Worm (Caenorhabditis elegans) whole organism, L4/young adult: Measurements from ENCODE around the gene B0403.3.

ENCODE experiments used
- W03F9.2 ChIP-seq: fragments of 150-350 bp; optimal IDR thresholded peaks from 2 replicates; lab custom pipeline; 2014; ENCODE audit warnings: missing biosample characterization, missing genetic modification characterization
- dao-5 ChIP-seq: sonication (generic microtip); optimal IDR thresholded peaks from 2 replicates; lab custom pipeline; 2016; ENCODE audit warnings: missing genotype, missing genetic modification characterization, moderate library complexity, missing compliant biosample characterization

DNA sequence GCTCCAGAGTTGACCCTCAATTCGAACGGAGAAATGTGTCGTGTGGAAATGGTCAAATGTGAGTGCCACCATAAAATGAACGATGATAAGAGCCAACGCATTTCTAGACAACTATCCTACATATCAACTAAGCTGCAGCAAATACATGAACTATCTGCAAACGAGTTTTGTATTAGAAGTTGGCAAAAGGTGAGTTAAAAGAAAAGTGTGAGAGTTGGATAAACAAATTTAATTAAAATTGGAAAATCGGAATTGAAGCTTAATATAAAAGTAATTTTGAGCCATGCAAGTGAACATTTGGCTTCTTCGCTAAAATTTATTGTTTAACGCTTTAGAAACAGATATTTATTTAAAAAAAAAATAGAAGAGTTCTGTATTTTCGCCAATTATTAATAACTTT lies 27.2 kb downstream of the B0403.3 start, which contains the start of gene cest-19:
- TF ChIP-seq W03F9.2 (tag; lab: Kevin White, UChicago), result no peak
- TF ChIP-seq dao-5 (tag; lab: Kevin White, UChicago), result no peak
